Fruit fly (Drosophila melanogaster): ENCODE data around the gene CYLD.

dm6 chr2L:10333091-10333991, 33.7 kb upstream of the CYLD start, which contains the start of gene GATAd:
- TF ChIP-seq Sp1 (GFP tag; optimal IDR thresholded peaks at IDR 0.05) = no peak
- TF ChIP-seq br (GFP tag; optimal IDR thresholded peaks at IDR 0.05) = no peak
- TF ChIP-seq pan (optimal IDR thresholded peaks at IDR 0.05) = no peak
- TF ChIP-seq sv (GFP tag; optimal IDR thresholded peaks at IDR 0.05) = no peak
- TF ChIP-seq Hr78 (GFP tag; optimal IDR thresholded peaks at IDR 0.05) = no peak
- no peak for TF ChIP-seq Jra (GFP tag; optimal IDR thresholded peaks at IDR 0.05)
- no peak for TF ChIP-seq Hnf4 (GFP tag; optimal IDR thresholded peaks at IDR 0.05)
- TF ChIP-seq N (GFP tag; optimal IDR thresholded peaks at IDR 0.05) = no peak
